Worm (Caenorhabditis elegans): ENCODE data around the gene ubxn-4.
A peak's percentile ranks its signal among the peaks of the same experiment; 100 is the strongest.

ubxn-4 gene

ce11 chrIII:8402633-8403032 lies 2.7 kb downstream of the ubxn-4 start:
- no peak for TF ChIP-seq ceh-88 (GFP tag; IDR thresholded peaks at IDR 0.05)
- TF ChIP-seq mef-2 (tag; optimal IDR thresholded peaks at IDR 0.05), result no peak
- TF ChIP-seq snpc-4 (tag; optimal IDR thresholded peaks at IDR 0.05), result no peak
- TF ChIP-seq C16A3.4 (tag; optimal IDR thresholded peaks at IDR 0.05), result no peak
- TF ChIP-seq skn-1 (tag; optimal IDR thresholded peaks at IDR 0.05), result no peak
- TF ChIP-seq fkh-4 (tag; optimal IDR thresholded peaks at IDR 0.05; ENCODE audit: borderline replicate concordance), result no peak
- TF ChIP-seq alr-1 (tag; optimal IDR thresholded peaks at IDR 0.05; ENCODE audit: borderline replicate concordance), result no peak
- no peak for TF ChIP-seq ets-5 (GFP tag; IDR thresholded peaks at IDR 0.05)
- no peak for TF ChIP-seq rnt-1 (tag; optimal IDR thresholded peaks at IDR 0.05)
- no peak for TF ChIP-seq mab-9 (GFP tag; IDR thresholded peaks at IDR 0.05)
- TF ChIP-seq hpl-2 (GFP tag; optimal IDR thresholded peaks at IDR 0.05), result no peak
- TF ChIP-seq sox-4 (tag; optimal IDR thresholded peaks at IDR 0.05), result no peak
- no peak for TF ChIP-seq nhr-84 (tag; optimal IDR thresholded peaks at IDR 0.05)
- TF ChIP-seq mdl-1 (tag; optimal IDR thresholded peaks at IDR 0.05), result no peak
- no peak for TF ChIP-seq aha-1 (tag; optimal IDR thresholded peaks at IDR 0.05)
- TF ChIP-seq F16B12.6 (tag; optimal IDR thresholded peaks at IDR 0.05), result no peak
- TF ChIP-seq ceh-63 (GFP tag; optimal IDR thresholded peaks at IDR 0.05), result no peak

DNA sequence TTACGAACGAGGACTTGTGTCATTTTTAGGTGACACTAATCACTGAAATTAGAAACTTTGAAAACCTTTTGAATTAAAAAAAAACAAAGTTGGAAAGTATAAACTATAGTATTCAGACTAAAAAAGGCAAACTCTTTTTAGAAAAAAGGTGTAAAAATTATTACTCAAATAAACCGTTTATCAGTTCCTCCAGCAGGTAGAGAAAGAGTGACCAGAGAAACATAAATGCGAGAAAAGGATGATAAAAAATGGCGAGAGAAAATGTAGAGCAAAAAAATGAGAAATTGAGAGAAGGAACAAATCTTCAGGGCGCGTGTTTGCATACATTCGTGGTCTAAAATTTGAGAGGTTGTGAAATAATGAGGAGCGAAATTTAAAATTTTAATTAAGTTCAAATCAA lies 3.5 kb downstream of the ubxn-4 start, which contains the start of gene lap-1:
Gene lap-1, minus strand, starts transcription at position 42 of the 400 bp plus-strand sequence.
- TF ChIP-seq aly-2 (tag; optimal IDR thresholded peaks at IDR 0.05) (no peak), lin-15B (tag; optimal IDR thresholded peaks at IDR 0.05) (no peak), nhr-71 (tag; optimal IDR thresholded peaks at IDR 0.05) (no peak), hlh-17 (GFP tag; optimal IDR thresholded peaks at IDR 0.05; ENCODE audit: borderline replicate concordance) (no peak), irx-1 (tag; optimal IDR thresholded peaks at IDR 0.05) (no peak), rnt-1 (tag; optimal IDR thresholded peaks at IDR 0.05) (no peak), alr-1 (tag; optimal IDR thresholded peaks at IDR 0.05; ENCODE audit: borderline replicate concordance) (no peak), sox-4 (tag; optimal IDR thresholded peaks at IDR 0.05) (no peak), elt-2 (tag; optimal IDR thresholded peaks at IDR 0.05) (no peak), mef-2 (tag; optimal IDR thresholded peaks at IDR 0.05) (no peak), nhr-77 (tag; optimal IDR thresholded peaks at IDR 0.05) (no peak), C34B4.2 (tag; optimal IDR thresholded peaks at IDR 0.05) (no peak), ztf-11 (tag; optimal IDR thresholded peaks at IDR 0.05) (no peak), ces-1 (GFP tag; optimal IDR thresholded peaks at IDR 0.05) (no peak), C16A3.4 (tag; optimal IDR thresholded peaks at IDR 0.05) (no peak), unc-30 (tag; optimal IDR thresholded peaks at IDR 0.05) (no peak), unc-62 (GFP tag; optimal IDR thresholded peaks at IDR 0.05) (no peak), egl-13 (tag; optimal IDR thresholded peaks at IDR 0.05) (no peak), nhr-12 (tag; optimal IDR thresholded peaks at IDR 0.05) (no peak), mab-9 (GFP tag; IDR thresholded peaks at IDR 0.05) (no peak)

- TF ChIP-seq lin-15B (tag; optimal IDR thresholded peaks at IDR 0.05), result no peak
- no peak for TF ChIP-seq fos-1 (tag; optimal IDR thresholded peaks at IDR 0.05)
- TF ChIP-seq sox-4 (tag; optimal IDR thresholded peaks at IDR 0.05), result no peak
- peak; percentile 44 for TF ChIP-seq jun-1 (tag; optimal IDR thresholded peaks at IDR 0.05)
- peak in 1 of 2 experiments; percentile 23 for TF ChIP-seq mdl-1 (tag; optimal IDR thresholded peaks at IDR 0.05)
- peak; percentile 7 for TF ChIP-seq lin-14 (GFP tag; optimal IDR thresholded peaks at IDR 0.05)
- no peak for TF ChIP-seq F16B12.6 (tag; optimal IDR thresholded peaks at IDR 0.05)
- peak; percentile 11 for TF ChIP-seq nhr-71 (tag; optimal IDR thresholded peaks at IDR 0.05)
- peak; percentile 97 for TF ChIP-seq elt-2 (tag; optimal IDR thresholded peaks at IDR 0.05)
- no peak for TF ChIP-seq nhr-77 (tag; optimal IDR thresholded peaks at IDR 0.05)
- no peak for TF ChIP-seq C04F5.9 (tag; optimal IDR thresholded peaks at IDR 0.05)
- TF ChIP-seq nhr-84 (tag; optimal IDR thresholded peaks at IDR 0.05), result no peak
- no peak for TF ChIP-seq mab-9 (GFP tag; IDR thresholded peaks at IDR 0.05)
- peak; percentile 79 for TF ChIP-seq tlp-1 (tag; optimal IDR thresholded peaks at IDR 0.05)
- TF ChIP-seq egl-27 (tag; optimal IDR thresholded peaks at IDR 0.05), result no peak
- TF ChIP-seq C34B4.2 (tag; optimal IDR thresholded peaks at IDR 0.05), result no peak
- TF ChIP-seq nhr-20 (tag; optimal IDR thresholded peaks at IDR 0.05), result peak; percentile 26
- no peak for TF ChIP-seq snu-23 (GFP tag; optimal IDR thresholded peaks at IDR 0.05)
- peak; percentile 97 for TF ChIP-seq pqm-1 (tag; optimal IDR thresholded peaks at IDR 0.05)
- TF ChIP-seq efl-1 (optimal IDR thresholded peaks at IDR 0.05), result no peak
- peak in 1 of 2 experiments; percentile 78 for TF ChIP-seq efl-1 (GFP tag; optimal IDR thresholded peaks at IDR 0.05 in 1 of 2)
- TF ChIP-seq isw-1 (GFP tag; IDR thresholded peaks at IDR 0.05), result no peak
These were observed 4.9 kb downstream of the ubxn-4 start for ce11 chrIII:8400478-8400877.
